Worm (Caenorhabditis elegans) whole organism, young adult: ENCODE measurements around the gene Y17D7C.2.

Source experiments
- B0261.1 ChIP-seq: sonication (generic microtip); optimal IDR thresholded peaks from 2 replicates; lab custom pipeline; 2016; ENCODE audit warnings: mild to moderate bottlenecking, missing genetic modification characterization, moderate library complexity, missing compliant biosample characterization
- B0336.3 ChIP-seq: fragments of 200-800 bp; sonication (Bioruptor generic); IDR thresholded peaks from 2 replicates; pipeline ENCODE4 v1.3.6; 2022; ENCODE audit warnings: missing genetic modification characterization, missing compliant biosample characterization
- C06A6.2 ChIP-seq: fragments of 200-800 bp; sonication (Bioruptor generic); conservative IDR thresholded peaks from 2 replicates; pipeline ENCODE4 v1.3.6; 2022; ENCODE audit warnings: missing genetic modification characterization, missing compliant biosample characterization
- F22D6.2 ChIP-seq: sonication (generic microtip); optimal IDR thresholded peaks from 2 replicates; lab custom pipeline; 2016; ENCODE audit warnings: mild to moderate bottlenecking, missing genetic modification characterization, missing compliant biosample characterization
- F39B2.1 ChIP-seq: fragments of 200-800 bp; sonication (Bioruptor generic); IDR thresholded peaks from 2 replicates; pipeline ENCODE4 v1.3.6; 2022; ENCODE audit warnings: missing genetic modification reagents, missing genetic modification characterization, missing compliant biosample characterization
- F57C9.4 ChIP-seq: sonication (generic microtip); optimal IDR thresholded peaks from 2 replicates; lab custom pipeline; 2017; ENCODE audit warnings: mild to moderate bottlenecking, missing genetic modification characterization, missing compliant biosample characterization
- Y53F4B.3 ChIP-seq: fragments of 200-800 bp; sonication (Bioruptor generic); IDR thresholded peaks from 2 replicates; pipeline ENCODE4 v1.3.6; 2022; ENCODE audit warnings: missing genetic modification reagents, missing genetic modification characterization, missing compliant biosample characterization
- akir-1 ChIP-seq: fragments of 200-800 bp; sonication (Bioruptor generic); optimal IDR thresholded peaks from 2 replicates; lab custom pipeline; 2018; ENCODE audit warnings: mild to moderate bottlenecking, missing genetic modification characterization, moderate library complexity, missing compliant biosample characterization
- aptf-3 ChIP-seq: fragments of 200-800 bp; sonication (Bioruptor generic); IDR thresholded peaks from 2 replicates; pipeline ENCODE4 v1.3.6; 2022; ENCODE audit warnings: missing genetic modification characterization, missing compliant biosample characterization
- attf-3 ChIP-seq: fragments of 200-800 bp; sonication (Bioruptor generic); conservative IDR thresholded peaks from 2 replicates; pipeline ENCODE4 v1.3.6; 2022; ENCODE audit warnings: missing genetic modification reagents, missing genetic modification characterization, missing compliant biosample characterization
- bed-1 ChIP-seq: fragments of 200-800 bp; sonication (Bioruptor generic); IDR thresholded peaks from 2 replicates; pipeline ENCODE4 v1.3.6; 2022; ENCODE audit warnings: missing genetic modification reagents, missing genetic modification characterization, missing compliant biosample characterization
- bed-2 ChIP-seq: fragments of 200-800 bp; sonication (Bioruptor generic); IDR thresholded peaks from 2 replicates; pipeline ENCODE4 v1.3.6; 2022; ENCODE audit warnings: missing genetic modification reagents, missing genetic modification characterization, missing compliant biosample characterization
- cebp-2 ChIP-seq: fragments of 200-800 bp; sonication (Bioruptor generic); IDR thresholded peaks from 2 replicates; pipeline ENCODE4 v1.3.6; 2022; ENCODE audit warnings: missing genetic modification characterization, missing compliant biosample characterization
- ceh-40 ChIP-seq: fragments of 200-800 bp; sonication (Bioruptor generic); IDR thresholded peaks from 2 replicates; pipeline ENCODE4 v1.3.6; 2022; ENCODE audit warnings: missing genetic modification characterization, missing compliant biosample characterization
- ceh-58 ChIP-seq: fragments of 200-800 bp; sonication (Bioruptor generic); IDR thresholded peaks from 2 replicates; pipeline ENCODE4 v1.3.6; 2022; ENCODE audit warnings: missing genetic modification characterization, missing compliant biosample characterization
- ceh-79 ChIP-seq: sonication (generic microtip); optimal IDR thresholded peaks from 2 replicates; lab custom pipeline; 2017; ENCODE audit warnings: mild to moderate bottlenecking, missing genetic modification characterization, missing compliant biosample characterization
- ceh-91 ChIP-seq: fragments of 200-800 bp; sonication (Bioruptor generic); IDR thresholded peaks from 2 replicates; pipeline ENCODE4 v1.3.6; 2022; ENCODE audit warnings: missing genetic modification reagents, missing genetic modification characterization, missing compliant biosample characterization
- chd-7 ChIP-seq: sonication (generic microtip); optimal IDR thresholded peaks from 2 replicates; lab custom pipeline; 2016; ENCODE audit warnings: mild to moderate bottlenecking, missing genetic modification characterization, moderate library complexity, missing compliant biosample characterization
- dox-1 ChIP-seq: fragments of 200-800 bp; sonication (Bioruptor generic); IDR thresholded peaks from 2 replicates; pipeline ENCODE4 v1.3.6; 2022; ENCODE audit warnings: missing genetic modification reagents, missing genetic modification characterization, missing compliant biosample characterization
- egl-18 ChIP-seq: fragments of 200-800 bp; sonication (Bioruptor generic); IDR thresholded peaks from 2 replicates; pipeline ENCODE4 v1.3.6; 2022; ENCODE audit warnings: missing genetic modification reagents, missing genetic modification characterization, missing compliant biosample characterization
- egrh-3 ChIP-seq: fragments of 200-800 bp; sonication (Bioruptor generic); IDR thresholded peaks from 2 replicates; pipeline ENCODE4 v1.3.6; 2022; ENCODE audit warnings: missing genetic modification reagents, missing genetic modification characterization, missing compliant biosample characterization
- ets-4 ChIP-seq: fragments of 200-800 bp; sonication (Bioruptor generic); optimal IDR thresholded peaks from 2 replicates; lab custom pipeline; 2018; ENCODE audit warnings: mild to moderate bottlenecking, missing genetic modification characterization, missing compliant biosample characterization
- lag-1 ChIP-seq: fragments of 200-800 bp; sonication (Bioruptor generic); IDR thresholded peaks from 2 replicates; pipeline ENCODE4 v1.3.6; 2022; ENCODE audit warnings: missing genetic modification reagents, missing genetic modification characterization, missing compliant biosample characterization
- lin-26 ChIP-seq: fragments of 200-800 bp; sonication (Bioruptor generic); IDR thresholded peaks from 2 replicates; pipeline ENCODE4 v1.3.6; 2022; ENCODE audit warnings: missing genetic modification reagents, missing genetic modification characterization, missing compliant biosample characterization
- lsl-1 ChIP-seq: fragments of 200-800 bp; sonication (Bioruptor generic); optimal IDR thresholded peaks from 2 replicates; lab custom pipeline; 2018; ENCODE audit warnings: mild to moderate bottlenecking, missing genetic modification characterization, moderate library complexity, missing compliant biosample characterization
- mcd-1 ChIP-seq: fragments of 200-800 bp; sonication (Bioruptor generic); IDR thresholded peaks from 2 replicates; pipeline ENCODE4 v1.3.6; 2022; ENCODE audit warnings: missing genetic modification reagents, missing genetic modification characterization, missing compliant biosample characterization
- mxl-1 ChIP-seq: sonication (generic microtip); optimal IDR thresholded peaks from 2 replicates; lab custom pipeline; 2016; ENCODE audit warnings: missing genetic modification characterization, missing compliant biosample characterization
- nfya-1 ChIP-seq: sonication (generic microtip); optimal IDR thresholded peaks from 2 replicates; lab custom pipeline; 2017; ENCODE audit warnings: antibody characterized with exemption, missing compliant biosample characterization, missing genetic modification characterization, borderline replicate concordance; ENCODE audit not compliant: insufficient read depth
- nhr-120 ChIP-seq: fragments of 200-800 bp; sonication (Bioruptor generic); IDR thresholded peaks from 2 replicates; pipeline ENCODE4 v1.3.6; 2022; ENCODE audit warnings: missing genetic modification characterization, missing compliant biosample characterization
- nhr-179 ChIP-seq: sonication (generic microtip); optimal IDR thresholded peaks from 2 replicates; lab custom pipeline; 2016; ENCODE audit warnings: mild to moderate bottlenecking, missing genetic modification characterization, missing compliant biosample characterization
- nhr-80 ChIP-seq: sonication (generic microtip); optimal IDR thresholded peaks from 2 replicates; lab custom pipeline; 2016; ENCODE audit warnings: missing genetic modification characterization, missing compliant biosample characterization
- nhr-90 ChIP-seq: sonication (generic microtip); optimal IDR thresholded peaks from 2 replicates; lab custom pipeline; 2016; ENCODE audit warnings: missing genotype, mild to moderate bottlenecking, missing genetic modification characterization, missing compliant biosample characterization
- somi-1 ChIP-seq: fragments of 200-800 bp; sonication (Bioruptor generic); optimal IDR thresholded peaks from 2 replicates; lab custom pipeline; 2018; ENCODE audit warnings: mild to moderate bottlenecking, missing genetic modification characterization, missing compliant biosample characterization
- sptf-2 ChIP-seq: fragments of 200-800 bp; sonication (Bioruptor generic); optimal IDR thresholded peaks from 2 replicates; lab custom pipeline; 2018; ENCODE audit warnings: mild to moderate bottlenecking, missing genetic modification characterization, missing compliant biosample characterization
- tbp1 ChIP-seq: fragments of 200-800 bp; sonication (Bioruptor generic); optimal IDR thresholded peaks from 2 replicates; lab custom pipeline; 2018; ENCODE audit warnings: mild to moderate bottlenecking, missing genetic modification characterization, missing compliant biosample characterization
- unc-62 ChIP-seq: fragments of 150-350 bp; optimal IDR thresholded peaks from 2 replicates; lab custom pipeline; 2014; ENCODE audit warnings: missing biosample characterization, missing genetic modification reagents, missing genetic modification characterization
- ztf-26 ChIP-seq: sonication (generic microtip); optimal IDR thresholded peaks from 2 replicates; lab custom pipeline; 2017; ENCODE audit warnings: missing genetic modification characterization, missing compliant biosample characterization

The Y17D7C.2 gene

DNA sequence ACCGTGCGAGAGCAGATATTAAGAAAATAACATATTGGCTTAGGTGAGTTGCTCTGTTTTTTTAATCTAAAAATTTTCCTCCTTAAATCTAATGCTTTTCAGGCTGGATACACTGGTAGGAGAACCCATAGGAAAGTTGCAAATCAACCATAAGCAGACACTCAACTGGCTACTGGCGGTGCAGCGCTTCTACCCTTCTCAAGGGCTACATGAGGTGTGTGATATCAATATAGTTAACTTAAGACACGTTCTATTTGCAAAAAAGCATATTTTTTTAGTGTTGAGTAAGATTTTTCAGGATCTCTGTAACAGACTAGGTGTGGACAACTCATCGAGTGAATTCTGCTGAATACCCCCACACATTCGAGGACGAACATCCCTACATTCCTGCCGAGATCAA is 11.8 kb downstream of the Y17D7C.2 start:
- peak; percentile 30 for TF ChIP-seq F57C9.4 (tag; lab: Kevin White, UChicago)
- no peak for TF ChIP-seq bed-2 (GFP tag; lab: Robert Waterston, UW)
- TF ChIP-seq cebp-2 (GFP tag; lab: Robert Waterston, UW), result no peak
- no peak for TF ChIP-seq mxl-1
- TF ChIP-seq lsl-1 (GFP tag; lab: Kevin White, UChicago), result no peak
- no peak for TF ChIP-seq chd-7 (tag; lab: Kevin White, UChicago)
- no peak for TF ChIP-seq nhr-80 (tag; lab: Kevin White, UChicago)
- peak; percentile 59; the same call in 1 of the 2 replicates for TF ChIP-seq ceh-58
- TF ChIP-seq nfya-1, result peak; percentile 59
- no peak for TF ChIP-seq F22D6.2 (tag; lab: Kevin White, UChicago)
- no peak for TF ChIP-seq ceh-79 (tag; lab: Kevin White, UChicago)
- no peak for TF ChIP-seq attf-3 (GFP tag; lab: Robert Waterston, UW)
- TF ChIP-seq F39B2.1 (GFP tag; lab: Robert Waterston, UW), result no peak

DNA sequence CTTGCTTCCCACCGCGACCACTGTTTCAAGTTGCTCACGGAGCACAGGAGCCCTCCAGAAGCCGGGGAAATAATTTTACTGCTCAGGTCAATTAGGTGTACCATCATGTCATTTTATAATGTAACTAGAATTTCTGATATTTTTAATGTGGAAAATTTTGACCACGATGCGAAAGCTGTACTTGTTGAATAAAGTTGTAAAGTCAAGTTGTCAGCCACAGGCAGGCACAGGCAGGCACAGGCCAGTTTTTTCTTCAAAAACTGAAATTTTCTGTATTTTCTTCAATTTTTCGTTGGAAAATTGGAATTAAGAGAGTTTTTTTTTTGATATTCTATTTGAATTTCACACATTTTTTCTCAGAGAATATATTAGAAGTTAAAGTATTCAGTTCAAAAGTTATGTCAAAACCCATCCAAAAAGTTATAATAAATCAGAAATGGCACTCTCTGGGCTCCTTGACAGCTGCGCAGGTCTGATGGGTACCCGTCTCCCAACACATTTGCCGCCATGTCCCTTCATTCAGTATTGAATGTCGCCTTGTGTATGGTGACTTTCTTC is 13.6 kb downstream of the Y17D7C.2 start, which contains the start of gene Y17D7C.1:
TSS of gene Y17D7C.1 (plus strand) at position 508 of the 558 bp plus-strand sequence.
- no peak for TF ChIP-seq egrh-3 (GFP tag; lab: Robert Waterston, UW)
- TF ChIP-seq dox-1 (GFP tag; lab: Robert Waterston, UW), result no peak
- TF ChIP-seq B0336.3 (GFP tag; lab: Robert Waterston, UW), result no peak
- no peak for TF ChIP-seq Y53F4B.3 (GFP tag; lab: Robert Waterston, UW)
- TF ChIP-seq nhr-90 (tag; lab: Kevin White, UChicago), result no peak
- no peak for TF ChIP-seq unc-62 (GFP tag; lab: Kevin White, UChicago)
- no peak for TF ChIP-seq ztf-26
- no peak for TF ChIP-seq chd-7 (tag; lab: Kevin White, UChicago)

DNA sequence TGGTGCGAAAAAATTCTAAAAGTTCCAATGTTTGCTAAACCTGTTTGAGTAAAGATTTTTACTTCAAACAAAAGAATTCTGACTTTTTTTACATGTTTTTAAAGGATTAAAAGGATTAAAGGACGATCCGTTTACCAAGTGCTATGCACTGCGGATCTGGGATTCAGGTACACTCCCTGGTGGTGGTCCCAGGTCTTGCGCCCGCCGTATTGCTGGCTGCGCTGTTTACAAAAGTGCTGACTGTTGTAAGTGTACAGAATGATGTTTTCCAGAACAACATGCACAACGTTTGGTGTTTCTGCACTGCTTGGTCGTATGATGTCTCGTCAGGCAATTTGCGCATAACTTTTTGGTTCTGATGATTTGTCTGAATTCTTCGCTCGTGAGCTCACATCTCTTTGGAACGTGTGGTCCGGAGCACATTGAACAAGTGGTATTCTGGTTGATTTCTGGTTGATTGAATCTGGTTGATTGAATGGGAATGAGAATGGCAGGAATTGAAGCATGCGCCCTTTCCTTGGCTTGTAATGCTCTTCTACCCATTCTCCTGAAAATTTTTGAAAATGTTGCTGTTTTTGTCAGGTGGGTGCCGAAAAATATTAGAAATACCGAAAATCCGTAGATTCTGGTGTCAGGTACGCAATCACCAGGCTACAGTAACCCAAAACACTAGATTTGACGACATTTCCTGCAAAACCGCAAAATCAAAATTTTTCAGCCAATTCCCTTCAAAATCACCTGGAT is 14.3 kb downstream of the Y17D7C.2 start:
- TF ChIP-seq lin-26 (GFP tag; lab: Robert Waterston, UW), result no peak
- 0 out of 2 replicates have a peak, but pooled peaks have one; percentile 35 for TF ChIP-seq mcd-1
- TF ChIP-seq ets-4 (GFP tag; lab: Kevin White, UChicago), result no peak
- no peak for TF ChIP-seq nhr-179 (tag; lab: Kevin White, UChicago)
- TF ChIP-seq sptf-2 (GFP tag; lab: Kevin White, UChicago), result no peak
- no peak for TF ChIP-seq egl-18 (GFP tag; lab: Robert Waterston, UW)
- no peak for TF ChIP-seq tbp1 (GFP tag; lab: Kevin White, UChicago)
- no peak for TF ChIP-seq bed-2 (GFP tag; lab: Robert Waterston, UW)
- TF ChIP-seq C06A6.2 (GFP tag; lab: Robert Waterston, UW), result no peak
- no peak for TF ChIP-seq akir-1 (GFP tag; lab: Kevin White, UChicago)
- TF ChIP-seq nhr-120, result 0 out of 2 replicates have a peak, but pooled peaks have one; percentile 65
- no peak for TF ChIP-seq ceh-91 (GFP tag; lab: Robert Waterston, UW)
- peak; percentile 66 for TF ChIP-seq nfya-1
- TF ChIP-seq B0261.1 (tag; lab: Kevin White, UChicago), result no peak
- TF ChIP-seq bed-1 (GFP tag; lab: Robert Waterston, UW), result 0 out of 2 replicates have a peak, but pooled peaks have one; percentile 37
- peak; percentile 20 for TF ChIP-seq somi-1 (GFP tag; lab: Kevin White, UChicago)
- no peak for TF ChIP-seq ceh-40
- TF ChIP-seq ceh-58, result peak; percentile 88
- TF ChIP-seq lag-1 (GFP tag; lab: Robert Waterston, UW), result 0 out of 2 replicates have a peak, but pooled peaks have one; percentile 39
- TF ChIP-seq aptf-3 (GFP tag; lab: Robert Waterston, UW), result peak; percentile 56; the same call in 1 of the 2 replicates
